Worm (Caenorhabditis elegans): ENCODE results near the gene C15C8.5.

- TF ChIP-seq him-1 (tag; optimal IDR thresholded peaks at IDR 0.05), result no peak
- no peak for TF ChIP-seq W03F9.2 (tag; optimal IDR thresholded peaks at IDR 0.05)
- no peak for TF ChIP-seq dao-5 (tag; optimal IDR thresholded peaks at IDR 0.05)
Measured at ce11 chrV:12788451-12788850, 40.6 kb downstream of the C15C8.5 start, which contains the start of gene srbc-44.

Measured in whole organism, L4/young adult.